Worm (Caenorhabditis elegans) whole organism, L3 larva: Measurements from ENCODE around the gene Y53G8AR.1.
A peak's percentile ranks its signal among the peaks of the same experiment; 100 is the strongest.
"Not testable (repeated sequence)": the region's sequence is repeated elsewhere in the genome, so short reads cannot be mapped to it uniquely, and the experiment has no call there.

ENCODE experiments used
- ama-1 ChIP-seq: fragments of 150-350 bp; optimal IDR thresholded peaks from 2 replicates; lab custom pipeline; 2018
- ceh-28 ChIP-seq: fragments of 150-350 bp; optimal IDR thresholded peaks from 2 replicates; lab custom pipeline; 2014; ENCODE audit warnings: missing biosample characterization, missing genetic modification reagents, missing genetic modification characterization
- ceh-9 ChIP-seq: sonication (generic microtip); optimal IDR thresholded peaks from 2 replicates; lab custom pipeline; 2018; ENCODE audit warnings: missing biosample characterization, missing genetic modification characterization
- daf-12 ChIP-seq: fragments of 150-350 bp; optimal IDR thresholded peaks from 2 replicates; lab custom pipeline; 2014; ENCODE audit warnings: missing biosample characterization, missing genetic modification reagents, missing genetic modification characterization
- egl-27 ChIP-seq: sonication (generic microtip); optimal IDR thresholded peaks from 4 replicates; lab custom pipeline; 2017; ENCODE audit warnings: missing biosample characterization, missing genetic modification reagents, missing genetic modification characterization
- egl-5 ChIP-seq: fragments of 150-350 bp; optimal IDR thresholded peaks from 2 replicates; lab custom pipeline; 2017; ENCODE audit warnings: missing biosample characterization, missing genetic modification reagents, missing genetic modification characterization, inconsistent platforms
- elt-1 ChIP-seq: fragments of 150-350 bp; optimal IDR thresholded peaks from 2 replicates; lab custom pipeline; 2014; ENCODE audit warnings: missing biosample characterization, missing genetic modification characterization
- elt-2 ChIP-seq: sonication (generic microtip); optimal IDR thresholded peaks from 2 replicates; lab custom pipeline; 2016; ENCODE audit warnings: missing genetic modification reagents, mild to moderate bottlenecking, missing genetic modification characterization, missing compliant biosample characterization
- elt-3 ChIP-seq, 3 experiments: fragments of 150-350 bp in 1 of 3; sonication (generic microtip) in 2 of 3; optimal IDR thresholded peaks; 2 replicates in 2 of 3; 4 replicates in 1 of 3; lab custom pipeline; 2014 to 2017; ENCODE audit warnings: missing biosample characterization in 3 of 3, missing genetic modification characterization in 3 of 3
- fkh-10 ChIP-seq: sonication (generic microtip); optimal IDR thresholded peaks from 2 replicates; lab custom pipeline; 2017; ENCODE audit warnings: missing biosample characterization, missing genetic modification reagents, missing genetic modification characterization
- fos-1 ChIP-seq: fragments of 150-350 bp; optimal IDR thresholded peaks from 2 replicates; lab custom pipeline; 2014; ENCODE audit warnings: missing biosample characterization, missing genetic modification characterization
- hmg-11 ChIP-seq: sonication (generic microtip); optimal IDR thresholded peaks from 2 replicates; lab custom pipeline; 2016; ENCODE audit warnings: missing genetic modification characterization, missing compliant biosample characterization
- jun-1 ChIP-seq: fragments of 150-350 bp; optimal IDR thresholded peaks from 2 replicates; lab custom pipeline; 2014; ENCODE audit warnings: missing biosample characterization, missing genetic modification reagents, missing genetic modification characterization
- lin-15B ChIP-seq: fragments of 150-350 bp; optimal IDR thresholded peaks from 2 replicates; lab custom pipeline; 2014; ENCODE audit warnings: missing biosample characterization, missing genetic modification characterization
- lin-39 ChIP-seq: fragments of 150-350 bp; optimal IDR thresholded peaks from 2 replicates; lab custom pipeline; 2018; ENCODE audit warnings: missing biosample characterization, missing genetic modification reagents, missing genetic modification characterization
- mdl-1 ChIP-seq: fragments of 150-350 bp; optimal IDR thresholded peaks from 2 replicates; lab custom pipeline; 2014; ENCODE audit warnings: missing biosample characterization, missing genetic modification characterization
- mml-1 ChIP-seq: fragments of 150-350 bp; sonication (generic microtip); optimal IDR thresholded peaks from 3 replicates; lab custom pipeline; 2014; ENCODE audit warnings: missing biosample characterization, missing genetic modification characterization
- nfya-1 ChIP-seq: sonication (generic microtip); optimal IDR thresholded peaks from 2 replicates; lab custom pipeline; 2017; ENCODE audit warnings: missing genetic modification characterization, mild to moderate bottlenecking, missing compliant biosample characterization, antibody characterized with exemption, moderate library complexity; ENCODE audit not compliant: insufficient read depth
- nhr-11 ChIP-seq: fragments of 150-350 bp; optimal IDR thresholded peaks from 2 replicates; lab custom pipeline; 2014; ENCODE audit warnings: missing biosample characterization, missing genetic modification characterization
- nhr-12 ChIP-seq: fragments of 150-350 bp; optimal IDR thresholded peaks from 2 replicates; lab custom pipeline; 2014; ENCODE audit warnings: missing biosample characterization, missing genetic modification characterization
- nhr-23 ChIP-seq: fragments of 150-350 bp; optimal IDR thresholded peaks from 2 replicates; lab custom pipeline; 2014; ENCODE audit warnings: missing biosample characterization, missing genetic modification reagents, missing genetic modification characterization
- nhr-43 ChIP-seq: sonication (generic microtip); optimal IDR thresholded peaks from 2 replicates; lab custom pipeline; 2016; ENCODE audit warnings: mild to moderate bottlenecking, missing genetic modification characterization, missing compliant biosample characterization; ENCODE audit not compliant: poor library complexity, severe bottlenecking
- nhr-67 ChIP-seq: fragments of 150-350 bp; optimal IDR thresholded peaks from 2 replicates; lab custom pipeline; 2014; ENCODE audit warnings: missing biosample characterization, missing genetic modification characterization
- nhr-76 ChIP-seq: fragments of 150-350 bp; sonication (generic microtip); optimal IDR thresholded peaks from 5 replicates; lab custom pipeline; 2014; ENCODE audit warnings: missing biosample characterization, missing genetic modification characterization
- nhr-77 ChIP-seq: fragments of 150-350 bp; optimal IDR thresholded peaks from 2 replicates; lab custom pipeline; 2014; ENCODE audit warnings: missing biosample characterization, missing genetic modification characterization
- pha-4 ChIP-seq: fragments of 150-350 bp; optimal IDR thresholded peaks from 2 replicates; lab custom pipeline; 2014; ENCODE audit warnings: missing biosample characterization, missing genetic modification reagents, missing genetic modification characterization
- pqm-1 ChIP-seq: fragments of 150-350 bp; optimal IDR thresholded peaks from 2 replicates; lab custom pipeline; 2017; ENCODE audit warnings: missing biosample characterization, missing genetic modification characterization, inconsistent platforms
- sea-2 ChIP-seq: fragments of 150-350 bp; sonication (generic microtip); optimal IDR thresholded peaks from 4 replicates; lab custom pipeline; 2014; ENCODE audit warnings: missing biosample characterization, missing genetic modification reagents, missing genetic modification characterization
- snpc-4 ChIP-seq: fragments of 150-350 bp; optimal IDR thresholded peaks from 2 replicates; lab custom pipeline; 2014; ENCODE audit warnings: missing biosample characterization, missing genetic modification characterization
- tbx-2 ChIP-seq: sonication (generic microtip); optimal IDR thresholded peaks from 2 replicates; lab custom pipeline; 2016; ENCODE audit warnings: mild to moderate bottlenecking, missing genetic modification characterization, missing compliant biosample characterization
- unc-39 ChIP-seq: sonication (generic microtip); optimal IDR thresholded peaks from 4 replicates; lab custom pipeline; 2017; ENCODE audit warnings: missing biosample characterization, missing genetic modification characterization
- unc-62 ChIP-seq: fragments of 150-350 bp; sonication (generic microtip); optimal IDR thresholded peaks from 4 replicates; lab custom pipeline; 2014; ENCODE audit warnings: missing biosample characterization, missing genetic modification reagents, missing genetic modification characterization
- zag-1 ChIP-seq: fragments of 150-350 bp; optimal IDR thresholded peaks from 2 replicates; lab custom pipeline; 2014; ENCODE audit warnings: missing biosample characterization, missing genetic modification characterization

The Y53G8AR.1 gene

ce11 chrIII:3332736-3333135, at the start of gene Y53G8AR.1:
TSS of gene Y53G8AR.1 (plus strand) at chrIII:3333036.
- not testable (repeated sequence) for TF ChIP-seq fkh-10 (GFP tag; lab: Kevin White, UChicago); mml-1; unc-39

ce11 chrIII:3294283-3294793, 38.5 kb upstream of the Y53G8AR.1 start, which contains the start of the genes Y53G8AR.8 and Y53G8AR.6:
TSS of gene Y53G8AR.8 (minus strand) at chrIII:3294330.
TSS of gene Y53G8AR.6 (plus strand) at chrIII:3294743.
- no peak for TF ChIP-seq unc-62 (GFP tag; lab: Kevin White, UChicago)
- TF ChIP-seq hmg-11 = peak; percentile 6
- no peak for TF ChIP-seq daf-12 (tag; lab: Kevin White, UChicago)
- TF ChIP-seq lin-15B = peak; percentile 3
- no peak for TF ChIP-seq mdl-1 (tag; lab: Kevin White, UChicago)
- peak; percentile 44 for TF ChIP-seq nfya-1 (tag; lab: Kevin White, UChicago)
- TF ChIP-seq mml-1 = no peak
- no peak for TF ChIP-seq ceh-9 (tag; lab: Kevin White, UChicago)
- TF ChIP-seq jun-1 (tag; lab: Kevin White, UChicago) = no peak
- TF ChIP-seq tbx-2 (tag; lab: Kevin White, UChicago) = no peak
- no peak for TF ChIP-seq nhr-23 (tag; lab: Kevin White, UChicago)
- no peak for TF ChIP-seq fkh-10 (GFP tag; lab: Kevin White, UChicago)
- TF ChIP-seq elt-2 = no peak
- no peak for TF ChIP-seq nhr-11 (tag; lab: Kevin White, UChicago)
- TF ChIP-seq pqm-1 (tag; lab: Kevin White, UChicago) = no peak
- peak; percentile 46 for TF ChIP-seq pha-4 (tag; lab: Kevin White, UChicago)
- TF ChIP-seq nhr-43 = no peak
- TF ChIP-seq nhr-67 = no peak
- no peak for TF ChIP-seq unc-39

ce11 chrIII:3297151-3297550, 35.7 kb upstream of the Y53G8AR.1 start, which contains the start of gene Y53G8AR.5:
TSS of gene Y53G8AR.5 (plus strand) at chrIII:3297451.
- TF ChIP-seq nhr-43 (no peak), zag-1 (tag; lab: Kevin White, UChicago) (no peak), snpc-4 (tag; lab: Kevin White, UChicago) (no peak), mml-1 (no peak), nhr-12 (no peak), elt-1 (no peak), elt-2 (no peak), ceh-28 (no peak), nhr-76 (tag; lab: Kevin White, UChicago) (no peak), pha-4 (tag; lab: Kevin White, UChicago) (no peak), elt-3 (tag; optimal IDR thresholded peaks at IDR 0.05; lab: Kevin White, UChicago) (no peak), nhr-77 (tag; lab: Kevin White, UChicago) (no peak), ama-1 (lab: Kevin White, UChicago) (no peak), lin-39 (no peak), jun-1 (tag; lab: Kevin White, UChicago) (no peak), fos-1 (tag; lab: Kevin White, UChicago) (no peak), pqm-1 (tag; lab: Kevin White, UChicago) (no peak), hmg-11 (no peak), sea-2 (GFP tag; lab: Kevin White, UChicago) (no peak), egl-27 (no peak)

- peak; percentile 47 for TF ChIP-seq nfya-1 (tag; lab: Kevin White, UChicago)
- TF ChIP-seq lin-39 = peak; percentile 51
- TF ChIP-seq egl-5 = peak; percentile 71
- TF ChIP-seq fos-1 (tag; lab: Kevin White, UChicago) = no peak
- TF ChIP-seq jun-1 (tag; lab: Kevin White, UChicago) = no peak
Measured at ce11 chrIII:3304554-3304953, 28.3 kb upstream of the Y53G8AR.1 start.

ce11 chrIII:3306322-3306721, 26.5 kb upstream of the Y53G8AR.1 start:
- TF ChIP-seq nfya-1 (tag; lab: Kevin White, UChicago) = no peak
- peak; percentile 41 for TF ChIP-seq fos-1 (tag; lab: Kevin White, UChicago)
- TF ChIP-seq pha-4 (tag; lab: Kevin White, UChicago) = peak; percentile 86
- peak; percentile 33 for TF ChIP-seq pqm-1 (tag; lab: Kevin White, UChicago)
- TF ChIP-seq jun-1 (tag; lab: Kevin White, UChicago) = peak; percentile 58
